Worm (Caenorhabditis elegans): ENCODE data around the gene natb-1.

natb-1 gene

ce11 chrV:7994570-7994969, 11.3 kb upstream of the natb-1 start, which contains the start of gene ceh-76:
TSS of gene ceh-76 (minus strand) at chrV:7994670.
- no peak for TF ChIP-seq ceh-63 (GFP tag; optimal IDR thresholded peaks at IDR 0.05)
- no peak for TF ChIP-seq aha-1 (tag; optimal IDR thresholded peaks at IDR 0.05)
- TF ChIP-seq jun-1 (tag; optimal IDR thresholded peaks at IDR 0.05) = no peak
- no peak for TF ChIP-seq skn-1 (tag; optimal IDR thresholded peaks at IDR 0.05)

DNA sequence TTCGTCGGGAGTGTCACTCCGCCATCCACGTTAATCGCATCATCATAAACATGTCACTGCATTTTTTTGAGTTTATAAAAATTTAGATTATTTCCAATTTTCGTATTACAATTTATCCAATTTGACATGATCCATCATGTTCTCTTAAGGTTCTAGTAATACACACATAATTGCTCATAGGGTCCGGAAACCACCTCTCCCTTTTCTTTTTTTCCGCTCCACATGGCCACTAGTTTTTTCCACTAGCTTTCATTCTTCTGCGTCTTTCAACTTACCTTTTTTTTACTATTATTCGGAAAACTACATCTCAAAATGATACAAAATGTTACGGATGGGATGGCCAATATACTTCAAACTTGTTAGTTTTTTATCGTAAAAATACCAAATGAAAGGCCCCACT, 2.6 kb upstream of the natb-1 start, which contains the start of gene Y97E10AL.1:
TSS of gene Y97E10AL.1 (plus strand) at position 301 of the 400 bp plus-strand sequence.
- no peak for TF ChIP-seq nhr-12 (tag; optimal IDR thresholded peaks at IDR 0.05)

DNA sequence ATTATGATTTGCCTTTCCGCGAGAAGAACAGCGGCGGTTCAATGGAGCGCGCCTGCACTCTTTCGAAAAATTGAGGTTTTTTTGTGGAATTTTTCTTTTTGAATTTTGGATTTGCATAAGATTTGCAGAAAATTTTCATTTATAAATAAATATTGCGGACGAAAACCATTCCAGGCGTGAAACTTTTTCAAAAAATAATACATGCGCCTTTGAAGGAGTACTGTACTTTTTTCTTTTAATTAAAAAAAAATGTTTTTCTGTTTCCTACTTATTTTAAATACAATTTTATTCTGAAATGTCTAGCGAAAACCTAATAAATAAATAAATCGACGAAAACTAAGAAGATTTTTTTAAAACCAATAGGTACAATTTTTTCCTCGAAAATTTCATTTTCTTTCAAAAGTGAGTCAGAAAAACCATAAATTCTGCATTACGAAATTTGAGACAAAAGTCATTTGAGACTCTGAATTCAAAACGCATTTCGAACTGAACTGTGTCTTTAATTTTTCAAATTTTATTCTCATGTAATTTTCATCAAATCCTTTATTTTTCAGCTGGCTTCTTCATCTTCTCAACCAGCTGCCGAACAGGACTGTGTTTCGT, 2.1 kb downstream of the natb-1 start, which contains the start of gene F26D11.1:
TSS of gene F26D11.1 (plus strand) at position 553 of the 603 bp plus-strand sequence.
- peak in 1 of 3 experiments; percentile 3 for TF ChIP-seq dpl-1 (GFP tag; optimal IDR thresholded peaks at IDR 0.05)
- TF ChIP-seq zip-4 (GFP tag; optimal IDR thresholded peaks at IDR 0.05) = no peak
- TF ChIP-seq ets-5 (GFP tag; IDR thresholded peaks at IDR 0.05) = no peak
- peak in 1 of 2 experiments; percentile 8 for TF ChIP-seq lin-35 (GFP tag; optimal IDR thresholded peaks at IDR 0.05)
- TF ChIP-seq lsy-2 (tag; optimal IDR thresholded peaks at IDR 0.05) = no peak
- TF ChIP-seq elt-3 (tag; optimal IDR thresholded peaks at IDR 0.05) = peak in 1 of 6 experiments; percentile 16
- no peak for TF ChIP-seq C16A3.4 (tag; optimal IDR thresholded peaks at IDR 0.05)
- TF ChIP-seq C04F5.9 (tag; optimal IDR thresholded peaks at IDR 0.05) = no peak

DNA sequence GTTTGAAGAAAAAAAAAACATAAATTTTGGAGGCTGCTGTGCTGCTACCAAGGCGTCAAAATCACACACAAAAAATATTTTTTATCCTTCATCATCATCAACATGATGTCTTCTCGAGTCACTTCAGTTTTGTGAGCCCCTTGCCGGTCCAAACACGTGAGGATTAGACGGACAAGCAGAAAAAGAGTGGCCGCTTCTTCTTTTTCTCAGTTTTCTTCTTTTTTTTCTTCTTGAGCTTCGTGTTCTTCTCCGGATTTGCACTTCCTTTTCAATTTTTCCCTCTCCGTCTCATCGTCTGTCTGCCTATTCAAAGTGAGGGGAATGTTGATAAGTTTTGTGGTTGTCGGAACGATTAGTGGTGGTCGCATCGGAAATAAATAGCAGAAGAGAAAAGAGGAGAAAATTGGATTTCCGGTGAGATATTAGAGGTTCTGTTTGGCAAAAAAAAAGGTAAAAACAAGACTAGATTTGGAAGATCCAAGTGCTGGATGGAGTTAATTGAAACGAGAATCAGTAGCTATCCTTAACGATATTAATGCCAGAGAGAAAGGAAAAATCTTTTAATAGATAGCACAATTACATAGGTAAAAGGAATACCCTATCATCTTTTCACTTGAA, 2.8 kb downstream of the natb-1 start:
- TF ChIP-seq grh-1 (GFP tag; IDR thresholded peaks at IDR 0.05) (no peak), fkh-4 (tag; optimal IDR thresholded peaks at IDR 0.05; ENCODE audit: borderline replicate concordance) (no peak), lin-35 (GFP tag; optimal IDR thresholded peaks at IDR 0.05) (no peak), lin-13 (GFP tag; optimal IDR thresholded peaks at IDR 0.05) (no peak), egl-13 (tag; optimal IDR thresholded peaks at IDR 0.05) (no peak), nhr-84 (tag; optimal IDR thresholded peaks at IDR 0.05) (no peak), mef-2 (tag; optimal IDR thresholded peaks at IDR 0.05) (no peak), unc-30 (tag; optimal IDR thresholded peaks at IDR 0.05) (no peak), dsc-1 (tag; optimal IDR thresholded peaks at IDR 0.05) (peak; percentile 26), xbp-1 (tag; optimal IDR thresholded peaks at IDR 0.05) (no peak), ceh-63 (GFP tag; optimal IDR thresholded peaks at IDR 0.05) (no peak), lsy-2 (tag; optimal IDR thresholded peaks at IDR 0.05) (peak; percentile 18 to 42), irx-1 (tag; optimal IDR thresholded peaks at IDR 0.05) (no peak), rnt-1 (tag; optimal IDR thresholded peaks at IDR 0.05) (peak; percentile 8), blmp-1 (tag; optimal IDR thresholded peaks at IDR 0.05) (peak; percentile 46), nhr-71 (tag; optimal IDR thresholded peaks at IDR 0.05) (peak; percentile 24), lin-39 (tag; optimal IDR thresholded peaks at IDR 0.05) (no peak), fkh-10 (GFP tag; optimal IDR thresholded peaks at IDR 0.05) (peak; percentile 65), fkh-8 (tag; optimal IDR thresholded peaks at IDR 0.05) (peak; percentile 10), ets-5 (GFP tag; IDR thresholded peaks at IDR 0.05) (no peak), elt-2 (tag; optimal IDR thresholded peaks at IDR 0.05) (no peak), vab-15 (tag; optimal IDR thresholded peaks at IDR 0.05) (no peak), sptf-1 (tag; optimal IDR thresholded peaks at IDR 0.05) (no peak), nhr-12 (tag; optimal IDR thresholded peaks at IDR 0.05) (no peak), isw-1 (GFP tag; IDR thresholded peaks at IDR 0.05) (no peak), pqm-1 (tag; optimal IDR thresholded peaks at IDR 0.05) (no peak), dpl-1 (GFP tag; optimal IDR thresholded peaks at IDR 0.05) (peak in 1 of 3 experiments; percentile 1), ceh-82 (tag; optimal IDR thresholded peaks at IDR 0.05) (peak in 1 of 3 experiments; percentile 7), aly-2 (tag; optimal IDR thresholded peaks at IDR 0.05) (no peak), efl-1 (optimal IDR thresholded peaks at IDR 0.05) (no peak), efl-1 (GFP tag; optimal IDR thresholded peaks at IDR 0.05 in 1 of 2) (peak in 1 of 2 experiments; percentile 48), nhr-47 (tag; optimal IDR thresholded peaks at IDR 0.05) (peak; percentile 4), C34B4.2 (tag; optimal IDR thresholded peaks at IDR 0.05) (no peak), nhr-76 (tag; optimal IDR thresholded peaks at IDR 0.05) (no peak), lin-14 (GFP tag; optimal IDR thresholded peaks at IDR 0.05) (peak; percentile 89), mab-9 (GFP tag; IDR thresholded peaks at IDR 0.05) (no peak), tlp-1 (tag; optimal IDR thresholded peaks at IDR 0.05) (no peak), nhr-77 (tag; optimal IDR thresholded peaks at IDR 0.05) (no peak)

Measured in whole organism, L1 larva.